Fruit fly (Drosophila melanogaster) whole organism, adult: ENCODE measurements around the gene CG13458.

Source experiments
- CG11617 ChIP-seq: fragments of 200-800 bp; sonication (Bioruptor generic); optimal IDR thresholded peaks from 2 replicates; lab custom pipeline; 2017; ENCODE audit warnings: mild to moderate bottlenecking, missing biosample characterization, missing genetic modification reagents, missing genetic modification characterization
- CG12768 ChIP-seq: fragments of 200-800 bp; sonication (Bioruptor generic); optimal IDR thresholded peaks from 2 replicates; lab custom pipeline; 2017; ENCODE audit warnings: missing biosample characterization, missing genetic modification characterization, mild to moderate bottlenecking, moderate library complexity, missing genetic modification reagents
- CG14711 ChIP-seq: fragments of 200-800 bp; sonication (Bioruptor generic); optimal IDR thresholded peaks from 2 replicates; lab custom pipeline; 2018; ENCODE audit warnings: missing biosample characterization, mild to moderate bottlenecking, missing genetic modification characterization, moderate library complexity
- CG1620 ChIP-seq: fragments of 200-800 bp; sonication (Bioruptor generic); optimal IDR thresholded peaks from 2 replicates; lab custom pipeline; 2016; ENCODE audit warnings: missing biosample characterization, missing genetic modification characterization
- CG33017 ChIP-seq: fragments of 200-800 bp; sonication (Bioruptor generic); optimal IDR thresholded peaks from 2 replicates; lab custom pipeline; 2018; ENCODE audit warnings: missing biosample characterization, mild to moderate bottlenecking, missing genetic modification characterization, moderate library complexity
- CG5204 ChIP-seq: fragments of 200-800 bp; sonication (Bioruptor generic); optimal IDR thresholded peaks from 2 replicates; lab custom pipeline; 2016; ENCODE audit warnings: missing biosample characterization, missing genetic modification characterization
- CG7045 ChIP-seq: fragments of 200-800 bp; sonication (Bioruptor generic); optimal IDR thresholded peaks from 2 replicates; lab custom pipeline; 2017; ENCODE audit warnings: missing biosample characterization, mild to moderate bottlenecking, missing genetic modification characterization
- CG7101 ChIP-seq: fragments of 200-800 bp; sonication (Bioruptor generic); optimal IDR thresholded peaks from 2 replicates; lab custom pipeline; 2018; ENCODE audit warnings: missing biosample characterization, mild to moderate bottlenecking, missing genetic modification characterization, moderate library complexity
- Clk ChIP-seq: fragments of 200-800 bp; sonication (Bioruptor generic); optimal IDR thresholded peaks from 2 replicates; lab custom pipeline; 2017; ENCODE audit warnings: missing biosample characterization, missing genetic modification characterization
- Crg-1 ChIP-seq: fragments of 200-800 bp; sonication (Bioruptor generic); optimal IDR thresholded peaks from 2 replicates; lab custom pipeline; 2016; ENCODE audit warnings: missing biosample characterization, missing genetic modification characterization
- Hr96 ChIP-seq: fragments of 200-800 bp; sonication (Bioruptor generic); optimal IDR thresholded peaks from 2 replicates; lab custom pipeline; 2016; ENCODE audit warnings: missing biosample characterization, missing genetic modification characterization
- Mnt ChIP-seq: fragments of 200-800 bp; sonication (Bioruptor generic); optimal IDR thresholded peaks from 2 replicates; lab custom pipeline; 2016; ENCODE audit warnings: missing biosample characterization, mild to moderate bottlenecking, missing genetic modification characterization
- bab1 ChIP-seq: fragments of 200-800 bp; sonication (Bioruptor generic); optimal IDR thresholded peaks from 3 replicates; lab custom pipeline; 2019; ENCODE audit warnings: missing biosample characterization, mild to moderate bottlenecking, missing genetic modification characterization, moderate library complexity
- cic ChIP-seq: fragments of 200-800 bp; sonication (Bioruptor generic); optimal IDR thresholded peaks from 2 replicates; lab custom pipeline; 2017; ENCODE audit warnings: missing biosample characterization, mild to moderate bottlenecking, missing genetic modification characterization, moderate library complexity
- cnc ChIP-seq, 2 experiments: fragments of >200 bp; optimal IDR thresholded peaks; 2 replicates each; lab custom pipeline; 2017
- kay ChIP-seq: fragments of 200-800 bp; sonication (Bioruptor generic); peaks from one replicate; lab custom pipeline; 2016; ENCODE audit warnings: missing biosample characterization, missing genetic modification characterization, borderline replicate concordance
- ovo ChIP-seq: fragments of 200-800 bp; sonication (Bioruptor generic); optimal IDR thresholded peaks from 2 replicates; lab custom pipeline; 2016; ENCODE audit warnings: missing biosample characterization, missing genetic modification characterization
- pad ChIP-seq: fragments of 200-800 bp; sonication (Bioruptor generic); optimal IDR thresholded peaks from 3 replicates; lab custom pipeline; 2017; ENCODE audit warnings: missing biosample characterization, missing genetic modification characterization, mild to moderate bottlenecking, moderate library complexity, missing genetic modification reagents
- tj ChIP-seq: fragments of 200-800 bp; sonication (Bioruptor generic); optimal IDR thresholded peaks from 3 replicates; lab custom pipeline; 2017; ENCODE audit warnings: missing biosample characterization, mild to moderate bottlenecking, missing genetic modification characterization, moderate library complexity
- toe ChIP-seq: fragments of 200-800 bp; sonication (Bioruptor generic); optimal IDR thresholded peaks from 2 replicates; lab custom pipeline; 2016; ENCODE audit warnings: missing biosample characterization, missing genetic modification characterization

Gene CG13458

DNA sequence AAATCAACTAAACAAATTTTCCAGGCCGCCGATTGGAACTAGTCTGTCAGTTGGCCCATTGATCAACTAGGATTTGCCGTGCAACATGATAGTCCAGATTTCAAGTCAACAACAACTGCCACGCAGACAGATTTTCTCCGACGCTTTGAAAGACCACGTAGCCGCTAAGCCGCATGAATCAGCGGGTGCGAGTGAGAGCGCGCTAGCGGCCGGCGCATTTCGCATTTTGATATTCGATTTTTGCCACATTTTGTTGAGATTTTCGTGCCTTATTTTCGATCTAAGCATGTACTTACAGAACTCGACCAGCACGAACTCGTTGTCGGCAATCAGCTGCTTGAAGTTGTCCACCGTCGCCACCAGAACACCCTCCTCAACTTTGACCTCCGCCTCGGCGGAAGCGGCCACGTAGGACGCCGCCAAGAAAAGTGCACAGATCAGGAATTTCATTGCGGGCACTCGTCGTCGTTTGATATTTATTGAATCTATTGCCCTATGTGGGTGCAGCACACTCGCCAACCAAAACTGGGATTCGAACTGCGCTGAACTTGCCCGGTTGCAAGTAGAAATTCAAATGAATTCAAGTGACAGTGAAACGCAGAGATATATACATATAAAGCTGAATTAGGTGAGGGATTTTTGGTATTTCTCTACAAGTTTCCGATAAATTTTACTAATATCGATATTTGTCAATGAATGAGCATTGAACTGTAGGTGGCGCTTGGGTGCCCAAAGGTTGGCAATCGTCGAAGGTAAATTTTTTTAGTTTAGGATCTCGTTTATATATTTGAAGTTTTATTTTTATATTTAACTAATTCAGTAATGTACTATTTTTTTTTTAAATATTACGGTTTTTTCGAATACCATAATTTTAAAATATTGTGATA, 28.9 kb downstream of the CG13458 start, which contains the start of gene Pdi:
Pdi (minus strand) TSS at position 837 of the 887 bp plus-strand sequence.
- TF ChIP-seq cic (GFP tag; lab: Kevin White, UChicago) = peak; percentile 3
- no peak for TF ChIP-seq CG11617 (GFP tag; lab: Kevin White, UChicago)
- no peak for TF ChIP-seq Clk
- TF ChIP-seq kay (GFP tag; lab: Kevin White, UChicago) = peak; percentile 28
- peak; percentile 6 for TF ChIP-seq Crg-1 (GFP tag; lab: Kevin White, UChicago)
- TF ChIP-seq CG5204 = no peak
- TF ChIP-seq Hr96 = peak; percentile 36
- peak; percentile 53 for TF ChIP-seq CG7101
- TF ChIP-seq CG33017 (tag; lab: Kevin White, UChicago) = peak; percentile 51
- peak; percentile 34 for TF ChIP-seq CG12768 (GFP tag; lab: Kevin White, UChicago)
- peak; percentile 81 for TF ChIP-seq bab1 (GFP tag; lab: Kevin White, UChicago)
- peak; percentile 57 for TF ChIP-seq CG1620 (GFP tag; lab: Kevin White, UChicago)
- peak; percentile 41 for TF ChIP-seq toe
- TF ChIP-seq Mnt (GFP tag; lab: Kevin White, UChicago) = peak; percentile 33
- no peak for TF ChIP-seq CG14711 (tag; lab: Kevin White, UChicago)
- no peak for TF ChIP-seq pad (GFP tag; lab: Kevin White, UChicago)
- TF ChIP-seq tj (GFP tag; lab: Kevin White, UChicago) = peak; percentile 77

DNA sequence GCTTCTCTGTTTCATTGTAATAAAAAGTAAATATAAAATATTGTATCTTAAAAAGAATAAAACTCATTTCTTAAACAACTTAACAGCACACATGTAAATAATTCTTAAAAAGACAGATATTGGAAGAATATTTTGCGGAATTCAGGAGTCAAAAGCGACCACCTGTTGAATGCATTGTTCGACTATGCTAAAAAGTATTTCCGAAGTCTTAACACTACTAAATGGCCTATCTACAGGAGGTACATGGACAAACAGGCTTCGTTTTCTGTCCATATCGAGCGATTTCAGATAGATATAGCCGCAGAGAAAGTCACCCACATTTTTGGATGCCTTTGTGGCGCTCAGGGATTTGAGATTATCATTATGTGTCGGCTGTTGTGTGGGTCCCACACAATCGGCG, 29.8 kb downstream of the CG13458 start:
- TF ChIP-seq CG7101 (no peak), tj (GFP tag; lab: Kevin White, UChicago) (no peak), Clk (no peak), CG1620 (GFP tag; lab: Kevin White, UChicago) (no peak), pad (GFP tag; lab: Kevin White, UChicago) (no peak), cic (GFP tag; lab: Kevin White, UChicago) (no peak), CG5204 (no peak), toe (no peak), kay (GFP tag; lab: Kevin White, UChicago) (no peak), Hr96 (no peak), CG11617 (GFP tag; lab: Kevin White, UChicago) (no peak), cnc (optimal IDR thresholded peaks at IDR 0.05; lab: Kevin White, UChicago) (no peak), CG33017 (tag; lab: Kevin White, UChicago) (no peak), bab1 (GFP tag; lab: Kevin White, UChicago) (no peak), Mnt (GFP tag; lab: Kevin White, UChicago) (no peak), CG12768 (GFP tag; lab: Kevin White, UChicago) (no peak), CG14711 (tag; lab: Kevin White, UChicago) (no peak)

DNA sequence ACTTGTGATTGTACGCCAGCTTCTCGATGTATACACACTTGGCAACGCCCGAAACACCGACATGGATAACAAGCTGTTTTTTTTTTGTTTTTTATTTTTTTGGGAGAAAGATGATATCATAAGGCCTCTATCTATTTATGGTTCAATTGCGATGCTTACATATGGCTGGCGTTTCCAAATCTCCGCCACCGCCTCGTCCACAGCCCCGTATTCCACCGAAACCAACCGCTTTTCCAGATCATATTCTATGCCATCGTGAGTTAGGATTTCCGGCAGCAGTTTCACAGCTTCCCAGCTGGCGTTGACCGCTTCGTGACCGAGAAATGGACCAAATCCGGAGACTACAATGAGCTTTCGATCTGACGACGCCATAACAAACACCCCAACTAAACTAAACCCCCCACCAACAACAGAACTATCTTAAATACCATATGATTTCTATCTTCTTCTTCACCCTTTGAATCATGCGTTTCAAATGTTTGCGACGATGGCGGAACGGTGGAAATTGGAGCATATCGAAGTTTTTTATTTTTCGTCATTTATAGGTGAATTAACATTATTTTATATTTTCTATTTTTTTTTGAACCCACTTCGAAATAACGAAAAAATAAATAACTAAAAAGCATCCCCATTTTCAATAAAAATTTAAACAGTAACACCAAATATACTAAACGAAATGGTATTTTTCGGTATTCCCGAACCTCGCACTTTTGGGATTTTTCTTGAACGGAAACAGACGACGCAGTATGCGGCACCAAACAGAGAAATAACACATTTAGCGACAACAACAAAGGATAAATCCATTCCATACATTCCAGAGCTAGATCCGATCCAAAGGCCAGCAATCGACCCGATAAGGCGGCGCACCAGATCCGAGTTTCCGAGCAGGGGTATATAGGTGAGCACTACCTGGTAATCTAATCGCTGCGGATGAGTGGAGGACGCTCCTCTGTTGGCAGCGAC, 30.6 kb downstream of the CG13458 start, which contains the start of the genes CG32147 and Pex3:
CG32147 (minus strand) TSS at position 422 of the 963 bp plus-strand sequence.
Pex3 (plus strand) TSS at position 718 of the 963 bp plus-strand sequence.
- TF ChIP-seq Hr96 (no peak), Crg-1 (GFP tag; lab: Kevin White, UChicago) (no peak), Mnt (GFP tag; lab: Kevin White, UChicago) (peak; percentile 21), CG14711 (tag; lab: Kevin White, UChicago) (no peak), CG1620 (GFP tag; lab: Kevin White, UChicago) (peak; percentile 18), tj (GFP tag; lab: Kevin White, UChicago) (peak; percentile 18), kay (GFP tag; lab: Kevin White, UChicago) (peak; percentile 74), CG11617 (GFP tag; lab: Kevin White, UChicago) (no peak)

DNA sequence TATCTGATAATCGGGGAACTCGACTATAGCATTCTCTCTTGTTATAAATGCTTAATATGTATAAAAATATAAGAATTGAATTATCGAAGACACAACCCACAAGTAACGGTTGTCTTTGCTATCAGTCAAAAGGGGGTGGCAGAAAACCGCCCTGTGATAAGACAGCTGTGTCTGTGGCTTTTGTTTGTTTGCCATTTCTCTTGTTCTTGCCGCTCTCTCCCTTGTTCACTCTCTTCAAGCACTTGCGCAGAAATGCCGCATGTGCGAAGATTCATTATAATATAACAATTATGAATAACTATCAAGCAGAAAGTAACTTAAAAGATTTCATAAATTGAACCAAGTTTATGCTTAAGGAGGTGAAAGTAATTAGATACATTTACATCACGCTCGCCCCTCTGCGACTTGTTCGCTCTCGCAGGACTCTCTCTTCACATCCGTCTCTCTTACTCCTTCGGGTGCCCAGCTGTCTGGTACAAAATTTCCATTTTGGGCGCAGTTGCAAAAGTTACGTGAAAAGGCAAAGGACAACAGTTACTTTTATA, 33.4 kb downstream of the CG13458 start, which contains the start of gene FucTA:
FucTA (plus strand) TSS at position 495 of the 545 bp plus-strand sequence.
- TF ChIP-seq kay (GFP tag; lab: Kevin White, UChicago) (no peak), CG12768 (GFP tag; lab: Kevin White, UChicago) (no peak), tj (GFP tag; lab: Kevin White, UChicago) (no peak), Crg-1 (GFP tag; lab: Kevin White, UChicago) (no peak), Mnt (GFP tag; lab: Kevin White, UChicago) (no peak), CG11617 (GFP tag; lab: Kevin White, UChicago) (no peak), ovo (GFP tag; lab: Kevin White, UChicago) (peak; percentile 25)

DNA sequence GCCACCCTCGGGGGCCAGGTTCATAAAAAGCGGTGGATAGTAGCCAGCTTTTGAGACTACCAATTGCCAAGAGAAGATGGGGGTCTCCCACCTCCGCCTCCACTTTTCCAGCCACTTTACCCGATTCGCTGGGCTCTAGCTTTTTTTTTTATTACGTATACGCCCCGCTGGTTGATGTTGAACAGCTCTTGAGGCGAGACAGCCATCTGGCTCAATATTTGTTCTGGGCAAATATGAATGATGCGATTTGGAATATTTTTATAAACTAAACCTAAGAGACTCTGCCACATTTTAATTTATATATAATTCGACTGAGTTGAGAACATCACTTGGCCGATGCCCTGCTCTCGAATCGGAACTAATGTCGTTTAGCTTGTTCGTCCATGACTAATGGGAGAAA, 36.7 kb downstream of the CG13458 start:
- TF ChIP-seq CG33017 (tag; lab: Kevin White, UChicago) = no peak
- no peak for TF ChIP-seq pad (GFP tag; lab: Kevin White, UChicago)
- TF ChIP-seq CG14711 (tag; lab: Kevin White, UChicago) = no peak
- TF ChIP-seq bab1 (GFP tag; lab: Kevin White, UChicago) = no peak
- TF ChIP-seq CG1620 (GFP tag; lab: Kevin White, UChicago) = no peak
- TF ChIP-seq CG12768 (GFP tag; lab: Kevin White, UChicago) = no peak
- no peak for TF ChIP-seq kay (GFP tag; lab: Kevin White, UChicago)
- no peak for TF ChIP-seq ovo (GFP tag; lab: Kevin White, UChicago)
- TF ChIP-seq CG7045 (GFP tag; lab: Kevin White, UChicago) = no peak
- no peak for TF ChIP-seq Mnt (GFP tag; lab: Kevin White, UChicago)
- TF ChIP-seq Crg-1 (GFP tag; lab: Kevin White, UChicago) = no peak
